Worm (Caenorhabditis elegans) whole organism, early embryonic: Measurements from ENCODE around the gene C14C11.7.
A peak's percentile ranks its signal among the peaks of the same experiment; 100 is the strongest.
"Not testable (repeated sequence)": the region's sequence is repeated elsewhere in the genome, so short reads cannot be mapped to it uniquely, and the experiment has no call there.

ENCODE experiments used
- B0310.2 ChIP-seq: sonication (generic microtip); optimal IDR thresholded peaks from 2 replicates; lab custom pipeline; 2016; ENCODE audit warnings: mild to moderate bottlenecking, missing genetic modification characterization, missing compliant biosample characterization
- F13C5.2 ChIP-seq: sonication (generic microtip); optimal IDR thresholded peaks from 2 replicates; lab custom pipeline; 2017; ENCODE audit warnings: mild to moderate bottlenecking, missing genetic modification characterization, inconsistent platforms, missing compliant biosample characterization
- aly-1 ChIP-seq: sonication (generic microtip); optimal IDR thresholded peaks from 2 replicates; lab custom pipeline; 2016; ENCODE audit warnings: missing genetic modification characterization, missing compliant biosample characterization
- ama-1 ChIP-seq: fragments of 150-350 bp; optimal IDR thresholded peaks from 2 replicates; lab custom pipeline; 2014
- ceh-13 ChIP-seq: fragments of 200-800 bp; sonication (Bioruptor generic); optimal IDR thresholded peaks from 2 replicates; lab custom pipeline; 2018; ENCODE audit warnings: mild to moderate bottlenecking, missing genetic modification characterization, missing compliant biosample characterization
- ceh-36 ChIP-seq: sonication (generic microtip); optimal IDR thresholded peaks from 2 replicates; lab custom pipeline; 2016; ENCODE audit warnings: missing genetic modification characterization, inconsistent platforms, missing compliant biosample characterization
- ets-7 ChIP-seq: sonication (generic microtip); optimal IDR thresholded peaks from 2 replicates; lab custom pipeline; 2016; ENCODE audit warnings: missing genotype, missing genetic modification characterization, missing compliant biosample characterization
- flt-1 ChIP-seq: fragments of 200-800 bp; sonication (Bioruptor generic); IDR thresholded peaks from 2 replicates; pipeline ENCODE4 v1.3.6; 2022; ENCODE audit warnings: missing genetic modification characterization, missing compliant biosample characterization
- hmbx-1 ChIP-seq: sonication (generic microtip); optimal IDR thresholded peaks from 2 replicates; lab custom pipeline; 2016; ENCODE audit warnings: mild to moderate bottlenecking, missing genetic modification characterization, missing compliant biosample characterization
- hmg-4 ChIP-seq: fragments of 200-800 bp; sonication (Bioruptor generic); optimal IDR thresholded peaks from 2 replicates; lab custom pipeline; 2018; ENCODE audit warnings: mild to moderate bottlenecking, missing genetic modification characterization, missing compliant biosample characterization
- hnd-1 ChIP-seq: sonication (generic microtip); optimal IDR thresholded peaks from 2 replicates; lab custom pipeline; 2016; ENCODE audit warnings: missing genetic modification characterization, missing compliant biosample characterization
- pes-1 ChIP-seq: fragments of 200-800 bp; sonication (Bioruptor generic); IDR thresholded peaks from 2 replicates; pipeline ENCODE4 v1.3.6; 2022; ENCODE audit warnings: missing genetic modification reagents, missing genetic modification characterization, missing compliant biosample characterization
- scrt-1 ChIP-seq: fragments of 200-800 bp; sonication (Bioruptor generic); IDR thresholded peaks from 2 replicates; pipeline ENCODE4 v1.3.6; 2022; ENCODE audit warnings: missing genetic modification characterization, missing compliant biosample characterization
- sea-1 ChIP-seq: fragments of 200-800 bp; sonication (Bioruptor generic); conservative IDR thresholded peaks from 2 replicates; pipeline ENCODE4 v1.3.6; 2022; ENCODE audit warnings: missing genetic modification characterization, missing compliant biosample characterization
- tbx-11 ChIP-seq: fragments of 200-800 bp; sonication (Bioruptor generic); IDR thresholded peaks from 2 replicates; pipeline ENCODE4 v1.3.6; 2022; ENCODE audit warnings: missing genetic modification characterization, missing compliant biosample characterization
- tbx-37 ChIP-seq: fragments of 200-800 bp; sonication (Bioruptor generic); conservative IDR thresholded peaks from 2 replicates; pipeline ENCODE4 v1.3.6; 2022; ENCODE audit warnings: missing genetic modification reagents, missing genetic modification characterization, missing compliant biosample characterization
- tra-4 ChIP-seq: sonication (generic microtip); optimal IDR thresholded peaks from 2 replicates; lab custom pipeline; 2017; ENCODE audit warnings: missing genetic modification characterization, missing compliant biosample characterization

Gene C14C11.7

ce11 chrV:5667337-5667736 lies 1.5 kb upstream of the C14C11.7 start:
- no peak for TF ChIP-seq tbx-11
- no peak for TF ChIP-seq B0310.2 (tag; lab: Kevin White, UChicago)
- no peak for TF ChIP-seq hnd-1
- peak; percentile 29; the same call in 1 of the 2 replicates for TF ChIP-seq pes-1
- TF ChIP-seq tbx-37 (GFP tag; lab: Robert Waterston, UW), result no peak

DNA sequence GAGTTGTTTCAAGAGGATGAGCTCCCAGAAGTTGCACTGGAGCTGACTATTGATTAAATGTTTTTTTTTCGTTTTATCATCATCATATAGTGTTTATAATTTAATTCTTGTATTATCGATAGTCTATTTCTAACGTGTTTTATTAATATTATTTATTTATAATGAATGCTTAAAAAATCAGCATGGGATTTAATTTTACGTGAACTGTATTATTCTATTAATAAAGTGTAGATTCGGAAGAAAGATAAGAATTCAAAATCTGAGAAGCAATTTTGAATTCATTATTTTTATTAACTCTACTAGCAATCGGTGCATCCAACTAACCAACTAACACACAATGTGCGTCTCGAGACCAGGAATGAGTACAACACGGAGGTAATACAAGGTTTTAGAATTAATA lies 2.6 kb downstream of the C14C11.7 start, which contains the start of gene C14C11.1:
Gene C14C11.1, plus strand, starts transcription at position 301 of the 400 bp plus-strand sequence.
- TF ChIP-seq sea-1 (GFP tag; lab: Robert Waterston, UW); ceh-13 (GFP tag; lab: Kevin White, UChicago); flt-1 (GFP tag; lab: Robert Waterston, UW): not testable (repeated sequence)

ce11 chrV:5660604-5661209 lies 5.2 kb downstream of the C14C11.7 start, which contains the start of the genes mut-14 and C14C11.2:
mut-14 (minus strand) TSS chrV:5660704.
C14C11.2 (plus strand) TSS chrV:5661159.
- TF ChIP-seq tbx-11 (no peak), B0310.2 (tag; lab: Kevin White, UChicago) (no peak), aly-1 (tag; lab: Kevin White, UChicago) (no peak), tbx-37 (GFP tag; lab: Robert Waterston, UW) (no peak), hnd-1 (no peak), flt-1 (GFP tag; lab: Robert Waterston, UW) (no peak), hmbx-1 (tag; lab: Kevin White, UChicago) (no peak), F13C5.2 (no peak)

- TF ChIP-seq flt-1 (GFP tag; lab: Robert Waterston, UW) (no peak), sea-1 (GFP tag; lab: Robert Waterston, UW) (no peak), ama-1 (lab: Kevin White, UChicago) (no peak), hmbx-1 (tag; lab: Kevin White, UChicago) (no peak), ceh-36 (tag; lab: Kevin White, UChicago) (no peak), scrt-1 (no peak), hnd-1 (no peak), F13C5.2 (no peak), hmg-4 (GFP tag; lab: Kevin White, UChicago) (no peak), pes-1 (no peak), tbx-37 (GFP tag; lab: Robert Waterston, UW) (no peak)
Observed at ce11 chrV:5653990-5654499, 11.8 kb downstream of the C14C11.7 start, which contains the start of gene hex-2. hex-2 (plus strand) TSS chrV:5654449.

DNA sequence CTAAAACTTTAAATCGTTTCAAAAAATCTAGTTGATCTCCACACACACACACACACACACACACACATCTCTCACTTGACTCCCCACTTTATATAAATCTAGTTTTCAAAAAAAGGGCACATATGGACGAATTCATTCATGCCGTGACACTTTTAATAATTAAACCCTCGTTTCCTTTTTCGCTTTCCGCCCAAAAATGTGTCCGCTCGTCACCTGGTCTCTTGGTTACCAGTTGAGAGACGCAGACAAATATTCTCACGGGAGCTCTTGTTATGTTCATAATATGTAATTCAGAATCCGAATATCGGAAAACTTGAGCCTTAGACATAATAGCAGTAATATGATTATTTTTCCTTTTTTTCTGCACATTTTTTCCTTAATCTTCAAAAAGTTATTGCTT lies 14.0 kb downstream of the C14C11.7 start:
- TF ChIP-seq ama-1 (lab: Kevin White, UChicago) (no peak), pes-1 (no peak), tbx-37 (GFP tag; lab: Robert Waterston, UW) (no peak), ets-7 (no peak), tra-4 (tag; lab: Kevin White, UChicago) (no peak), flt-1 (GFP tag; lab: Robert Waterston, UW) (no peak), hnd-1 (no peak), ceh-36 (tag; lab: Kevin White, UChicago) (no peak), scrt-1 (no peak), aly-1 (tag; lab: Kevin White, UChicago) (no peak), hmg-4 (GFP tag; lab: Kevin White, UChicago) (no peak), ceh-13 (GFP tag; lab: Kevin White, UChicago) (no peak), sea-1 (GFP tag; lab: Robert Waterston, UW) (no peak), B0310.2 (tag; lab: Kevin White, UChicago) (no peak), hmbx-1 (tag; lab: Kevin White, UChicago) (no peak), tbx-11 (no peak), F13C5.2 (no peak)

DNA sequence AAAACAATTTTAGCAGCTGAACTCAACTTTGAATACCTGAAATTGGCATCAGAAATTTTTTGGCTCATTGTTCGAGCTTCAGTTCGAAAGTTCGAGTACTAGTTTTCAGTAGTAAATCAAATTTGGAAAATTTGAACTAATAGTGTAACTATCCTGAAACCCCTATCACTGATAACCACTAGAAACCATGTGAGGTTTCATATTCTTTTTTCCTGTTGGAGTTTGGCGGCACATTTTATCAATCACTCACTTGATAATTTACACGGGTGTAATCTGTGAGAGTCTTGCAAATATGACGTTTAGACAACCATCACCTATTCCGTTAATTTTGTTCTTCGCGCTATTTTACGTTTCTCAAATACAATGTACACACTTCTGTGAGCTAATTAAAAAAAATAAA lies 18.5 kb downstream of the C14C11.7 start, which contains the start of gene C14C11.4:
Gene C14C11.4, plus strand, starts transcription at position 252 of the 400 bp plus-strand sequence.
- no peak for TF ChIP-seq hnd-1
- no peak for TF ChIP-seq hmg-4 (GFP tag; lab: Kevin White, UChicago)
- TF ChIP-seq ama-1 (lab: Kevin White, UChicago), result no peak
- TF ChIP-seq ets-7, result no peak
- no peak for TF ChIP-seq hmbx-1 (tag; lab: Kevin White, UChicago)

DNA sequence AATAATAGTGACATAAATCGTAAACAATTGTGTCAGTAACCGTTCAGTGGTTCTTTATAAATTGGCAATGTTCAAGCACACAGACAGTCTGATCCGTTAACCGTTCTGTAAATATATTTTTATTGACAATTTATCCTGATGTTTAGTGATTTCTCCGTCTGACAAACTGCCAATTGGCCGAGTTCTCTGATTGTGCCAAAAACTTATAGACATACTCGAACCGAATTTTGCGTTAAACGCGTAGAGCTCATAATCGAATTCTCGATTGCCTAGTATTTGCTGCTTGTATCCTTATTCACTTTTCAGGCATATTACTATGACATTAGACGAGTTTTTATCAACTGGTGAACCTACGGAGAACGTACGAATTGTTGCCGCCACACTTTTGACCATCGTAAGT lies 21.7 kb downstream of the C14C11.7 start, which contains the start of gene srx-117:
Gene srx-117, plus strand, starts transcription at position 301 of the 400 bp plus-strand sequence.
- TF ChIP-seq B0310.2 (tag; lab: Kevin White, UChicago), result no peak
- TF ChIP-seq tbx-11, result no peak
- TF ChIP-seq aly-1 (tag; lab: Kevin White, UChicago), result no peak
- TF ChIP-seq hmg-4 (GFP tag; lab: Kevin White, UChicago), result no peak
- no peak for TF ChIP-seq ama-1 (lab: Kevin White, UChicago)
- TF ChIP-seq tra-4 (tag; lab: Kevin White, UChicago), result no peak
- TF ChIP-seq hnd-1, result no peak
- TF ChIP-seq flt-1 (GFP tag; lab: Robert Waterston, UW), result no peak
- no peak for TF ChIP-seq sea-1 (GFP tag; lab: Robert Waterston, UW)
- TF ChIP-seq F13C5.2, result no peak
- TF ChIP-seq tbx-37 (GFP tag; lab: Robert Waterston, UW), result no peak
- TF ChIP-seq scrt-1, result no peak
- no peak for TF ChIP-seq ceh-36 (tag; lab: Kevin White, UChicago)
- TF ChIP-seq pes-1, result no peak
- TF ChIP-seq ceh-13 (GFP tag; lab: Kevin White, UChicago), result no peak
- TF ChIP-seq hmbx-1 (tag; lab: Kevin White, UChicago), result no peak
- no peak for TF ChIP-seq ets-7

DNA sequence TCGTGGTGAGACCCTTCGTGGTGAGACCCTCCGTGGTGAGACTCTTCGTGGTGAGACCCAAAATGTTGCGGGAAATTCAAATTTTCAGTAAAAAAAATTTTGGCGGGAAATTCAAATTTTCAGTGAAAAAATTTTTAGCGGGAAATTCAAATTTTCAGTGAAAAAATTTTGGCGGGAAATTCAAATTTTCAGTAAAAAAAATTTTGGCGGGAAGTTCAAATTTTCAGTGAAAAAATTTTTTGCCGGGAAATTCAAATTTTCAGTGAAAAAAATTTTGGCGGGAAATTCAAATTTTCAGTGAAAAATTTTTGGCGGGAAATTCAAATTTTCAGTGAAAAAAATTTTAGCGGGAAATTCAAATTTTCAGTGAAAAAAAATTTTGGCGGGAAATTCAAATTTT lies 25.8 kb downstream of the C14C11.7 start:
- TF ChIP-seq pes-1, result peak; percentile 64
